Worm (Caenorhabditis elegans): ENCODE measurements around the gene F39E9.14.

DNA sequence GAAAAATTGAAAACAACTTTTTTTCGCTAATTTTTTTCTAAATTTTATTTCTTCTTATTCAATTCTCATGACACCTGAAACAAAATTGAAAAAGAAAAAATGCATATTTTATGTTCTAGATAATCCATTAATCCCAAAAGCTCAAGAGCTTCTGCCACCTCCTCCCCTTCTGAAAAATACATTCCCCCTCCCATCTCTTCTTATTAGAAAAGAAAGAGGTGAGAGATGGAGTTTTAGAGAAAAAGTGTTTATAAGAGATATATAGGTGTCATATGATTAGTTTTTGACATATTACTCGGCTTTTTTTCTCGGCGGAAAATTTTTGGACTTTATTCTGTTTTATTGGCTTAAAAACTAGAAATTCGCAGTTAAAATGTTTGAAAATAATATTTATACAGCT lies 19.8 kb downstream of the F39E9.14 start:
- no peak for TF ChIP-seq elt-2 (tag; optimal IDR thresholded peaks at IDR 0.05)
- TF ChIP-seq nfya-1 (tag; optimal IDR thresholded peaks at IDR 0.05) = no peak
- no peak for TF ChIP-seq dve-1 (tag; optimal IDR thresholded peaks at IDR 0.05)
